Worm (Caenorhabditis elegans): ENCODE data around the gene T19A5.3.

The T19A5.3 gene

DNA sequence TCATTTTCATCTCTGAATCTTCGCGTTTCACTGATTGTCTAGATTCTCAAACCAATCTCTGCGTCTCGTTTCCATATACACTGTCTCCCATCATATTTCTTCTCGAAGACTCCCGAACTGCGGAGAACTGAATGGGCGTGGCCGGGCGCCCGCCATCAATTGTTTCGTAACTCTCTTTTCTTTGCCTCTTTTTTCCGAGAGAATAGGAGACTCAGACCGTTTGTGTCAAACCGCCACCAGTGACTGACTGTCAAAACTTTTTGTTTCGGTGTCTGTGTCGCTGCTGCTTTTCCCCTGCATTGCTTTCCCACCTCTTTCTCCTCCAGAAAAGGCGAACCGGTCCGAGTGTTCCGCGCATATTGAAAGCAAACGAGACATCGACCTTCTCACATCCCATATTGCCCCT, 7.7 kb downstream of the T19A5.3 start, which contains the start of gene unc-23 (continued):
- TF ChIP-seq nhr-77 (tag; optimal IDR thresholded peaks at IDR 0.05) = peak; percentile 56
- TF ChIP-seq C34F6.9 (tag; optimal IDR thresholded peaks at IDR 0.05) = peak; percentile 54
- TF ChIP-seq lin-11 (tag; optimal IDR thresholded peaks at IDR 0.05) = peak; percentile 37
- TF ChIP-seq sma-3 (GFP tag; optimal IDR thresholded peaks at IDR 0.05) = peak; percentile 97
- no peak for TF ChIP-seq ceh-82 (tag; optimal IDR thresholded peaks at IDR 0.05)
- no peak for TF ChIP-seq mdl-1 (tag; optimal IDR thresholded peaks at IDR 0.05)
- peak; percentile 86 for TF ChIP-seq nhr-25 (tag; optimal IDR thresholded peaks at IDR 0.05)
- TF ChIP-seq nhr-237 (tag; optimal IDR thresholded peaks at IDR 0.05) = no peak
- TF ChIP-seq ztf-11 (tag; optimal IDR thresholded peaks at IDR 0.05) = no peak
- TF ChIP-seq crh-2 (tag; optimal IDR thresholded peaks at IDR 0.05) = peak; percentile 82
- TF ChIP-seq unc-55 (GFP tag; optimal IDR thresholded peaks at IDR 0.05) = no peak

ce11 chrV:8935104-8935503, 8.8 kb downstream of the T19A5.3 start:
- TF ChIP-seq lin-39 (tag; optimal IDR thresholded peaks at IDR 0.05) (no peak), ceh-16 (tag; optimal IDR thresholded peaks at IDR 0.05) (no peak), blmp-1 (tag; optimal IDR thresholded peaks at IDR 0.05; ENCODE audit: insufficient read depth) (peak; percentile 10), ztf-11 (tag; optimal IDR thresholded peaks at IDR 0.05) (no peak), nhr-12 (tag; optimal IDR thresholded peaks at IDR 0.05) (no peak), elt-3 (tag; optimal IDR thresholded peaks at IDR 0.05) (no peak), unc-39 (tag; optimal IDR thresholded peaks at IDR 0.05) (no peak), sma-3 (GFP tag; optimal IDR thresholded peaks at IDR 0.05) (peak; percentile 40), C34F6.9 (tag; optimal IDR thresholded peaks at IDR 0.05) (no peak), mbf-1 (tag; optimal IDR thresholded peaks at IDR 0.05) (no peak), egl-27 (tag; optimal IDR thresholded peaks at IDR 0.05) (no peak), dmd-4 (tag; optimal IDR thresholded peaks at IDR 0.05) (no peak), lin-11 (tag; optimal IDR thresholded peaks at IDR 0.05) (no peak), ama-1 (optimal IDR thresholded peaks at IDR 0.05) (peak; percentile 77), sma-9 (GFP tag; optimal IDR thresholded peaks at IDR 0.05) (peak; percentile 64), sma-9 (tag; optimal IDR thresholded peaks at IDR 0.05) (no peak), mdl-1 (tag; optimal IDR thresholded peaks at IDR 0.05) (no peak), zag-1 (tag; optimal IDR thresholded peaks at IDR 0.05) (no peak), skn-1 (tag; optimal IDR thresholded peaks at IDR 0.05) (no peak), nhr-6 (tag; optimal IDR thresholded peaks at IDR 0.05) (no peak), nhr-11 (tag; optimal IDR thresholded peaks at IDR 0.05) (no peak), sem-4 (tag; optimal IDR thresholded peaks at IDR 0.05) (no peak), Y55F3AM.14 (GFP tag; optimal IDR thresholded peaks at IDR 0.05) (no peak), gmeb-1 (tag; optimal IDR thresholded peaks at IDR 0.05) (peak; percentile 29), peb-1 (tag; optimal IDR thresholded peaks at IDR 0.05) (no peak), nhr-21 (tag; optimal IDR thresholded peaks at IDR 0.05) (peak; percentile 31), ztf-4 (tag; optimal IDR thresholded peaks at IDR 0.05) (no peak), mab-5 (tag; optimal IDR thresholded peaks at IDR 0.05) (no peak), nhr-237 (tag; optimal IDR thresholded peaks at IDR 0.05) (no peak), crh-2 (tag; optimal IDR thresholded peaks at IDR 0.05) (peak; percentile 36), nhr-10 (tag; optimal IDR thresholded peaks at IDR 0.05) (no peak), ztf-1 (GFP tag; conservative IDR thresholded peaks at IDR 0.05) (no peak), F13H6.1 (tag; optimal IDR thresholded peaks at IDR 0.05) (no peak), alr-1 (tag; optimal IDR thresholded peaks at IDR 0.05) (no peak), nhr-23 (tag; optimal IDR thresholded peaks at IDR 0.05) (no peak), lsy-2 (tag; optimal IDR thresholded peaks at IDR 0.05) (peak in 1 of 2 experiments; percentile 24), fos-1 (tag; optimal IDR thresholded peaks at IDR 0.05) (peak; percentile 80), ceh-82 (tag; optimal IDR thresholded peaks at IDR 0.05) (no peak), snpc-4 (tag; optimal IDR thresholded peaks at IDR 0.05) (no peak), lin-13 (GFP tag; optimal IDR thresholded peaks at IDR 0.05) (no peak), elt-1 (tag; optimal IDR thresholded peaks at IDR 0.05) (no peak), R02D3.7 (tag; optimal IDR thresholded peaks at IDR 0.05) (no peak), nhr-25 (tag; optimal IDR thresholded peaks at IDR 0.05) (peak; percentile 22), aly-2 (tag; optimal IDR thresholded peaks at IDR 0.05) (no peak), nhr-77 (tag; optimal IDR thresholded peaks at IDR 0.05) (no peak), unc-62 (GFP tag; optimal IDR thresholded peaks at IDR 0.05) (no peak), ZK546.5 (tag; optimal IDR thresholded peaks at IDR 0.05) (no peak), nhr-129 (tag; optimal IDR thresholded peaks at IDR 0.05) (peak; percentile 48), unc-55 (GFP tag; optimal IDR thresholded peaks at IDR 0.05) (no peak)

All from whole organism, L2 larva.